Fruit fly (Drosophila melanogaster): ENCODE results near the gene CG1494.
A peak's percentile ranks its signal among the peaks of the same experiment; 100 is the strongest.

The CG1494 gene

DNA sequence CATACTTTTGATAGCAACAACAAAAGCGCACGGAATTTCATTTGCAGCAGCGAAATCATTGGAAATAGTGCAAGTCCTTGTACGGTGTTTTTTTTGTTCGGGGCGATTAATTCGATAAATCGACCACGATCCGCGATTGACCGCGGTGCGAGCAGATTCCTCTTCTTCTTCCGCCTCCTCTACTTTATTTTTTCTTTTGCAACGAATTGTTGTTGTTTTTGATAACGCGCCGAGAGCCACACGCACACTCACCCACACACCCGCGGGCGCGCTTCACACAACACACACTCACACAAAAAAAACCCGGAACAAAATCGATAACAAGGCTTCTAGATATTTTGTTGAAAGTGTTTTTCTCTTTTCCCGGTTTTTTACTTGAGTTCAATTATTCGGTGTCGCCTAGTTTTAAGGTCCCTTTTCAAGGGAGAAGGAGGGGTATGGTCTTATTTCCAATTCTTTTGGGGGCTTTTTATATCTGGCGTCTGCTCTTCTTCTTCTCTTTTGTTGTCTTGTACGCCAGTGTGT lies 38.1 kb downstream of the CG1494 start:
- TF ChIP-seq CG11902 (GFP tag; optimal IDR thresholded peaks at IDR 0.05) (no peak), svp (GFP tag) (peak; percentile 63), net (GFP tag; optimal IDR thresholded peaks at IDR 0.05) (no peak), CG8119 (GFP tag; IDR thresholded peaks at IDR 0.05) (no peak), spab (GFP tag; optimal IDR thresholded peaks at IDR 0.05) (no peak), Gug (GFP tag; IDR thresholded peaks at IDR 0.05) (no peak), vri (GFP tag; optimal IDR thresholded peaks at IDR 0.05) (no peak), pdm3 (GFP tag; optimal IDR thresholded peaks at IDR 0.05) (no peak), CG6276 (GFP tag; optimal IDR thresholded peaks at IDR 0.05) (no peak), CG10669 (GFP tag; optimal IDR thresholded peaks at IDR 0.05) (no peak), achi (GFP tag; optimal IDR thresholded peaks at IDR 0.05) (no peak), CG16779 (tag; optimal IDR thresholded peaks at IDR 0.05) (no peak), CG3919 (GFP tag; optimal IDR thresholded peaks at IDR 0.05) (no peak), fd85E (GFP tag; optimal IDR thresholded peaks at IDR 0.05) (no peak), salr (GFP tag; optimal IDR thresholded peaks at IDR 0.05) (no peak), CG1621 (tag; optimal IDR thresholded peaks at IDR 0.05) (peak; percentile 39), CG4318 (GFP tag; optimal IDR thresholded peaks at IDR 0.05) (no peak), CG9139 (GFP tag; optimal IDR thresholded peaks at IDR 0.05) (no peak), Met (GFP tag; optimal IDR thresholded peaks at IDR 0.05) (no peak), Sox14 (GFP tag; optimal IDR thresholded peaks at IDR 0.05) (no peak), CG10631 (GFP tag; optimal IDR thresholded peaks at IDR 0.05) (no peak), CG31627 (GFP tag; optimal IDR thresholded peaks at IDR 0.05) (no peak), CG15336 (GFP tag; IDR thresholded peaks at IDR 0.05) (0 out of 2 replicates have a peak, but pooled peaks have one; percentile 7), Eip78C (GFP tag) (peak; percentile 43), Ets96B (tag; optimal IDR thresholded peaks at IDR 0.05) (no peak), cyc (GFP tag; optimal IDR thresholded peaks at IDR 0.05) (no peak), Hr38 (GFP tag; optimal IDR thresholded peaks at IDR 0.05) (no peak), CG7368 (GFP tag; optimal IDR thresholded peaks at IDR 0.05) (no peak), ss (GFP tag; optimal IDR thresholded peaks at IDR 0.05) (peak; percentile 27 to 36), CG6163 (GFP tag; IDR thresholded peaks at IDR 0.05) (peak; percentile 24; the same call in 2 of the 3 replicates)

DNA sequence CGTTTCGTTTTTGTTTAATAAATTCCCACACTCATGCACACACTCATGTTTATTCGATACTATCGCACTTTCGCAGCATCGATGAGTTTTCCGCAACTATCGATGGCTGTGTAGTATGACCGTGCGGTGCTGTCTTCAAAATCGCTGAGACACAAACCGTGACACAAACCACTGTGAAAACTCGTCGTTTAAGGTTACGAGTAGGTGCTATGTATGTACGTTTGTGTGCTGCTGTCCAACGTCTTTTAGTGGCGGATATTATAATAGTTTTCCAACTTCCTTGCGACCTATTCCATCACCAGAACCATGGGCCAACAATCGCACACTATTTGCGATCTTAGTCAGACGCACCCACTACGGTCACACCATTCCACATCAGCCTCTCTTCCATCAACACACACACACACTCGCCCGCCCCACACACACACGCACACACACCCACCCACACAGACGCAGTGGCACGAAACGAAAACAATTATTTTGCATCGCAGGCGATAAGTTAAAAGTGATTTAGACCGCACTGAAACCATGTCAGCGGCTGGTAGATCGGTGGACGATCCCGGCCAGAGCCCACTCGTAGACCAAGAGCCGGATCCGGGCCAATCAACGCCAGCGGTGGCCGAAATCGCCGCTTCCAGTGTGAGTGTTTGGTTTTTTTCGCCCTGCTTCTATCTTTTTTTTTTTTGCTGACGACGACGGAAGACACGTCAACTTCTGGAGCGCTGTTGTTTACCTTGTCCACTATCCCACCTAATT lies 39.0 kb downstream of the CG1494 start, which contains the start of the genes Dd and CG1486:
Dd (minus strand) TSS at position 77 of the 756 bp plus-strand sequence.
CG1486 (plus strand) TSS at position 114 of the 756 bp plus-strand sequence.
- TF ChIP-seq Ets96B (tag; optimal IDR thresholded peaks at IDR 0.05): no peak
- peak; percentile 0 for TF ChIP-seq achi (GFP tag; optimal IDR thresholded peaks at IDR 0.05)
- TF ChIP-seq Hr4 (GFP tag; optimal IDR thresholded peaks at IDR 0.05): no peak
- TF ChIP-seq CG9139 (GFP tag; optimal IDR thresholded peaks at IDR 0.05): no peak
- no peak for TF ChIP-seq CG11762 (GFP tag; optimal IDR thresholded peaks at IDR 0.05; ENCODE audit: insufficient read depth)
- no peak for TF ChIP-seq acj6 (GFP tag; optimal IDR thresholded peaks at IDR 0.05)
- no peak for TF ChIP-seq Lpt (GFP tag; optimal IDR thresholded peaks at IDR 0.05)
- TF ChIP-seq CG4318 (GFP tag; optimal IDR thresholded peaks at IDR 0.05): no peak
- TF ChIP-seq Hr39 (GFP tag; optimal IDR thresholded peaks at IDR 0.05): no peak
- no peak for TF ChIP-seq esn (GFP tag; optimal IDR thresholded peaks at IDR 0.05)
- TF ChIP-seq CG16779 (tag; optimal IDR thresholded peaks at IDR 0.05): no peak
- TF ChIP-seq spab (GFP tag; optimal IDR thresholded peaks at IDR 0.05): no peak
- TF ChIP-seq OdsH (GFP tag; optimal IDR thresholded peaks at IDR 0.05): no peak
- TF ChIP-seq CG11294 (GFP tag; IDR thresholded peaks at IDR 0.05): no peak
- TF ChIP-seq CG8632 (GFP tag; optimal IDR thresholded peaks at IDR 0.05): no peak
- TF ChIP-seq CG6792 (GFP tag; optimal IDR thresholded peaks at IDR 0.05): no peak
- TF ChIP-seq CG8119 (GFP tag; IDR thresholded peaks at IDR 0.05): no peak
- no peak for TF ChIP-seq fd85E (GFP tag; optimal IDR thresholded peaks at IDR 0.05)
- TF ChIP-seq Sox15 (GFP tag; optimal IDR thresholded peaks at IDR 0.05): no peak
- no peak for TF ChIP-seq Gug (GFP tag; IDR thresholded peaks at IDR 0.05)
- TF ChIP-seq CG10669 (GFP tag; optimal IDR thresholded peaks at IDR 0.05): no peak
- peak; percentile 74 for TF ChIP-seq fkh (GFP tag; optimal IDR thresholded peaks at IDR 0.05)
- no peak for TF ChIP-seq svp (GFP tag)
- peak; percentile 9 for TF ChIP-seq CG31627 (GFP tag; optimal IDR thresholded peaks at IDR 0.05)
- no peak for TF ChIP-seq CG6276 (GFP tag; optimal IDR thresholded peaks at IDR 0.05)
- no peak for TF ChIP-seq Hr38 (GFP tag; optimal IDR thresholded peaks at IDR 0.05)
- TF ChIP-seq dac (GFP tag; optimal IDR thresholded peaks at IDR 0.05): no peak
- no peak for TF ChIP-seq CG34406 (GFP tag; optimal IDR thresholded peaks at IDR 0.05)
- TF ChIP-seq Ets21C (GFP tag; optimal IDR thresholded peaks at IDR 0.05): no peak
- TF ChIP-seq fd59A (GFP tag; optimal IDR thresholded peaks at IDR 0.05): no peak
- no peak for TF ChIP-seq CG6854 (GFP tag; optimal IDR thresholded peaks at IDR 0.05)
- 0 out of 3 replicates have a peak, but pooled peaks have one; percentile 6 for TF ChIP-seq CG6163 (GFP tag; IDR thresholded peaks at IDR 0.05)
- 0 out of 2 replicates have a peak, but pooled peaks have one; percentile 22 for TF ChIP-seq CG15336 (GFP tag; IDR thresholded peaks at IDR 0.05)
- no peak for TF ChIP-seq Eip93F (GFP tag; optimal IDR thresholded peaks at IDR 0.05)
